Worm (Caenorhabditis elegans) whole organism, L3 larva: ENCODE results near the gene lin-23.

Experiments used
- R02D3.7 ChIP-seq: fragments of 150-350 bp; optimal IDR thresholded peaks from 2 replicates; lab custom pipeline; 2014; ENCODE audit warnings: missing biosample characterization, missing genetic modification characterization
- aly-2 ChIP-seq: fragments of 150-350 bp; optimal IDR thresholded peaks from 2 replicates; lab custom pipeline; 2014; ENCODE audit warnings: missing biosample characterization, missing genetic modification characterization
- ama-1 ChIP-seq: fragments of 150-350 bp; optimal IDR thresholded peaks from 2 replicates; lab custom pipeline; 2018
- ceh-28 ChIP-seq: fragments of 150-350 bp; optimal IDR thresholded peaks from 2 replicates; lab custom pipeline; 2014; ENCODE audit warnings: missing biosample characterization, missing genetic modification reagents, missing genetic modification characterization
- ceh-82 ChIP-seq: fragments of 150-350 bp; optimal IDR thresholded peaks from 2 replicates; lab custom pipeline; 2014; ENCODE audit warnings: missing biosample characterization, missing genetic modification characterization
- ceh-9 ChIP-seq: sonication (generic microtip); optimal IDR thresholded peaks from 2 replicates; lab custom pipeline; 2018; ENCODE audit warnings: missing biosample characterization, missing genetic modification characterization
- egl-27 ChIP-seq: sonication (generic microtip); optimal IDR thresholded peaks from 4 replicates; lab custom pipeline; 2017; ENCODE audit warnings: missing biosample characterization, missing genetic modification reagents, missing genetic modification characterization
- egl-5 ChIP-seq: fragments of 150-350 bp; optimal IDR thresholded peaks from 2 replicates; lab custom pipeline; 2017; ENCODE audit warnings: missing biosample characterization, missing genetic modification reagents, missing genetic modification characterization, inconsistent platforms
- elt-1 ChIP-seq: fragments of 150-350 bp; optimal IDR thresholded peaks from 2 replicates; lab custom pipeline; 2014; ENCODE audit warnings: missing biosample characterization, missing genetic modification characterization
- elt-2 ChIP-seq: sonication (generic microtip); optimal IDR thresholded peaks from 2 replicates; lab custom pipeline; 2016; ENCODE audit warnings: missing genetic modification reagents, mild to moderate bottlenecking, missing genetic modification characterization, missing compliant biosample characterization
- elt-3 ChIP-seq, 3 experiments: fragments of 150-350 bp in 1 of 3; sonication (generic microtip) in 2 of 3; optimal IDR thresholded peaks; 2 replicates in 2 of 3; 4 replicates in 1 of 3; lab custom pipeline; 2014 to 2017; ENCODE audit warnings: missing biosample characterization in 3 of 3, missing genetic modification characterization in 3 of 3
- eor-1 ChIP-seq, 2 experiments: fragments of 150-350 bp; optimal IDR thresholded peaks; 2 replicates each; lab custom pipeline; 2014 to 2018; ENCODE audit warnings: missing biosample characterization in 2 of 2, missing genetic modification characterization in 2 of 2
- fkh-10 ChIP-seq: sonication (generic microtip); optimal IDR thresholded peaks from 2 replicates; lab custom pipeline; 2017; ENCODE audit warnings: missing biosample characterization, missing genetic modification reagents, missing genetic modification characterization
- fkh-2 ChIP-seq: fragments of 150-350 bp; optimal IDR thresholded peaks from 2 replicates; lab custom pipeline; 2014; ENCODE audit warnings: missing biosample characterization, missing genetic modification reagents, missing genetic modification characterization
- fos-1 ChIP-seq: fragments of 150-350 bp; optimal IDR thresholded peaks from 2 replicates; lab custom pipeline; 2014; ENCODE audit warnings: missing biosample characterization, missing genetic modification characterization
- hmg-11 ChIP-seq: sonication (generic microtip); optimal IDR thresholded peaks from 2 replicates; lab custom pipeline; 2016; ENCODE audit warnings: missing genetic modification characterization, missing compliant biosample characterization
- jun-1 ChIP-seq: fragments of 150-350 bp; optimal IDR thresholded peaks from 2 replicates; lab custom pipeline; 2014; ENCODE audit warnings: missing biosample characterization, missing genetic modification reagents, missing genetic modification characterization
- lin-15B ChIP-seq: fragments of 150-350 bp; optimal IDR thresholded peaks from 2 replicates; lab custom pipeline; 2014; ENCODE audit warnings: missing biosample characterization, missing genetic modification characterization
- lin-39 ChIP-seq: fragments of 150-350 bp; optimal IDR thresholded peaks from 2 replicates; lab custom pipeline; 2018; ENCODE audit warnings: missing biosample characterization, missing genetic modification reagents, missing genetic modification characterization
- lsy-12 ChIP-seq: sonication (generic microtip); optimal IDR thresholded peaks from 2 replicates; lab custom pipeline; 2016; ENCODE audit warnings: mild to moderate bottlenecking, missing genetic modification characterization, missing compliant biosample characterization
- mml-1 ChIP-seq: fragments of 150-350 bp; sonication (generic microtip); optimal IDR thresholded peaks from 3 replicates; lab custom pipeline; 2014; ENCODE audit warnings: missing biosample characterization, missing genetic modification characterization
- nfya-1 ChIP-seq: sonication (generic microtip); optimal IDR thresholded peaks from 2 replicates; lab custom pipeline; 2017; ENCODE audit warnings: missing genetic modification characterization, mild to moderate bottlenecking, missing compliant biosample characterization, antibody characterized with exemption, moderate library complexity; ENCODE audit not compliant: insufficient read depth
- nhr-12 ChIP-seq: fragments of 150-350 bp; optimal IDR thresholded peaks from 2 replicates; lab custom pipeline; 2014; ENCODE audit warnings: missing biosample characterization, missing genetic modification characterization
- nhr-23 ChIP-seq: fragments of 150-350 bp; optimal IDR thresholded peaks from 2 replicates; lab custom pipeline; 2014; ENCODE audit warnings: missing biosample characterization, missing genetic modification reagents, missing genetic modification characterization
- nhr-25 ChIP-seq: sonication (generic microtip); optimal IDR thresholded peaks from 2 replicates; lab custom pipeline; 2017; ENCODE audit warnings: missing biosample characterization, missing genetic modification characterization
- nhr-28 ChIP-seq: fragments of 150-350 bp; optimal IDR thresholded peaks from 2 replicates; lab custom pipeline; 2014; ENCODE audit warnings: missing biosample characterization, missing genetic modification characterization
- nhr-43 ChIP-seq: sonication (generic microtip); optimal IDR thresholded peaks from 2 replicates; lab custom pipeline; 2016; ENCODE audit warnings: mild to moderate bottlenecking, missing genetic modification characterization, missing compliant biosample characterization; ENCODE audit not compliant: poor library complexity, severe bottlenecking
- nhr-67 ChIP-seq: fragments of 150-350 bp; optimal IDR thresholded peaks from 2 replicates; lab custom pipeline; 2014; ENCODE audit warnings: missing biosample characterization, missing genetic modification characterization
- pha-4 ChIP-seq: fragments of 150-350 bp; optimal IDR thresholded peaks from 2 replicates; lab custom pipeline; 2014; ENCODE audit warnings: missing biosample characterization, missing genetic modification reagents, missing genetic modification characterization
- pqm-1 ChIP-seq: fragments of 150-350 bp; optimal IDR thresholded peaks from 2 replicates; lab custom pipeline; 2017; ENCODE audit warnings: missing biosample characterization, missing genetic modification characterization, inconsistent platforms
- skn-1 ChIP-seq: fragments of 150-350 bp; optimal IDR thresholded peaks from 2 replicates; lab custom pipeline; 2014; ENCODE audit warnings: missing biosample characterization, missing genetic modification characterization
- snpc-4 ChIP-seq: fragments of 150-350 bp; optimal IDR thresholded peaks from 2 replicates; lab custom pipeline; 2014; ENCODE audit warnings: missing biosample characterization, missing genetic modification characterization
- tbx-2 ChIP-seq: sonication (generic microtip); optimal IDR thresholded peaks from 2 replicates; lab custom pipeline; 2016; ENCODE audit warnings: mild to moderate bottlenecking, missing genetic modification characterization, missing compliant biosample characterization
- unc-39 ChIP-seq: sonication (generic microtip); optimal IDR thresholded peaks from 4 replicates; lab custom pipeline; 2017; ENCODE audit warnings: missing biosample characterization, missing genetic modification characterization
- zag-1 ChIP-seq: fragments of 150-350 bp; optimal IDR thresholded peaks from 2 replicates; lab custom pipeline; 2014; ENCODE audit warnings: missing biosample characterization, missing genetic modification characterization
- ztf-11 ChIP-seq: fragments of 150-350 bp; optimal IDR thresholded peaks from 2 replicates; lab custom pipeline; 2014; ENCODE audit warnings: missing biosample characterization, missing genetic modification characterization
- ztf-4 ChIP-seq: fragments of 150-350 bp; optimal IDR thresholded peaks from 2 replicates; lab custom pipeline; 2014; ENCODE audit warnings: missing biosample characterization, missing genetic modification characterization

The lin-23 gene

ce11 chrII:6345195-6346158 is 25.6 kb upstream of the lin-23 start, which contains the start of gene C32D5.8:
Gene C32D5.8, minus strand, starts transcription at chrII:6345964.
- TF ChIP-seq fkh-2 (tag; lab: Kevin White, UChicago) = no peak
- TF ChIP-seq nfya-1 = no peak
- peak; percentile 23 for TF ChIP-seq pqm-1 (tag; lab: Kevin White, UChicago)
- no peak for TF ChIP-seq elt-3 (tag; optimal IDR thresholded peaks at IDR 0.05; lab: Kevin White, UChicago)
- TF ChIP-seq nhr-43 = peak; percentile 6
- TF ChIP-seq egl-27 (tag; lab: Kevin White, UChicago) = no peak
- no peak for TF ChIP-seq ama-1
- TF ChIP-seq zag-1 (tag; lab: Kevin White, UChicago) = no peak
- TF ChIP-seq lsy-12 (tag; lab: Kevin White, UChicago) = no peak
- TF ChIP-seq egl-5 (tag; lab: Kevin White, UChicago) = no peak
- no peak for TF ChIP-seq snpc-4 (tag; lab: Kevin White, UChicago)
- TF ChIP-seq elt-1 (tag; lab: Kevin White, UChicago) = peak; percentile 58
- no peak for TF ChIP-seq jun-1
- peak; percentile 20 for TF ChIP-seq elt-2
- TF ChIP-seq pha-4 (tag; lab: Kevin White, UChicago) = peak; percentile 55
- peak; percentile 81 for TF ChIP-seq nhr-25 (tag; lab: Kevin White, UChicago)
- no peak for TF ChIP-seq skn-1
- no peak for TF ChIP-seq ztf-11 (tag; lab: Kevin White, UChicago)
- no peak for TF ChIP-seq R02D3.7
- no peak for TF ChIP-seq ztf-4
- no peak for TF ChIP-seq mml-1 (tag; lab: Kevin White, UChicago)
- no peak for TF ChIP-seq lin-39 (tag; lab: Kevin White, UChicago)
- TF ChIP-seq nhr-28 (tag; lab: Kevin White, UChicago) = no peak
- no peak for TF ChIP-seq nhr-67 (tag; lab: Kevin White, UChicago)
- TF ChIP-seq nhr-23 (tag; lab: Kevin White, UChicago) = no peak
- no peak for TF ChIP-seq lin-15B (tag; lab: Kevin White, UChicago)
- no peak for TF ChIP-seq fkh-10
- TF ChIP-seq nhr-12 (tag; lab: Kevin White, UChicago) = no peak

- peak; percentile 30 for TF ChIP-seq nhr-28 (tag; lab: Kevin White, UChicago)
- TF ChIP-seq nhr-25 (tag; lab: Kevin White, UChicago) = peak; percentile 85
- peak; percentile 89 for TF ChIP-seq nhr-43
- peak; percentile 97 for TF ChIP-seq ama-1
- peak; percentile 38 for TF ChIP-seq pqm-1 (tag; lab: Kevin White, UChicago)
- no peak for TF ChIP-seq snpc-4 (tag; lab: Kevin White, UChicago)
- TF ChIP-seq nhr-67 (tag; lab: Kevin White, UChicago) = no peak
- TF ChIP-seq ceh-28 (tag; lab: Kevin White, UChicago) = peak; percentile 0
- TF ChIP-seq egl-5 (tag; lab: Kevin White, UChicago) = peak; percentile 24
- no peak for TF ChIP-seq unc-39
- TF ChIP-seq jun-1 = peak; percentile 74
- no peak for TF ChIP-seq ztf-11 (tag; lab: Kevin White, UChicago)
- peak; percentile 51 for TF ChIP-seq ceh-82
- TF ChIP-seq ceh-9 (tag; lab: Kevin White, UChicago) = no peak
- TF ChIP-seq R02D3.7 = peak; percentile 46
- peak; percentile 74 for TF ChIP-seq lsy-12 (tag; lab: Kevin White, UChicago)
- peak; percentile 66 for TF ChIP-seq nfya-1
- peak; percentile 70 for TF ChIP-seq pha-4 (tag; lab: Kevin White, UChicago)
- peak; percentile 17 for TF ChIP-seq hmg-11 (tag; lab: Kevin White, UChicago)
- TF ChIP-seq elt-3 (tag; optimal IDR thresholded peaks at IDR 0.05; lab: Kevin White, UChicago) = peak in 1 of 3 experiments; percentile 38
- no peak for TF ChIP-seq eor-1 (tag; optimal IDR thresholded peaks at IDR 0.05; lab: Kevin White, UChicago)
- peak; percentile 1 for TF ChIP-seq lin-39 (tag; lab: Kevin White, UChicago)
- peak; percentile 69 for TF ChIP-seq ztf-4
- peak; percentile 79 for TF ChIP-seq skn-1
- TF ChIP-seq aly-2 = no peak
- peak; percentile 45 for TF ChIP-seq elt-1 (tag; lab: Kevin White, UChicago)
- TF ChIP-seq tbx-2 = peak; percentile 71
- peak; percentile 61 for TF ChIP-seq elt-2
- TF ChIP-seq mml-1 (tag; lab: Kevin White, UChicago) = no peak
- TF ChIP-seq nhr-23 (tag; lab: Kevin White, UChicago) = peak; percentile 89
- peak; percentile 12 for TF ChIP-seq fos-1 (tag; lab: Kevin White, UChicago)
These were observed 24.5 kb upstream of the lin-23 start for ce11 chrII:6346551-6347079.
